Worm (Caenorhabditis elegans): Measurements from ENCODE around the gene fip-1.

DNA sequence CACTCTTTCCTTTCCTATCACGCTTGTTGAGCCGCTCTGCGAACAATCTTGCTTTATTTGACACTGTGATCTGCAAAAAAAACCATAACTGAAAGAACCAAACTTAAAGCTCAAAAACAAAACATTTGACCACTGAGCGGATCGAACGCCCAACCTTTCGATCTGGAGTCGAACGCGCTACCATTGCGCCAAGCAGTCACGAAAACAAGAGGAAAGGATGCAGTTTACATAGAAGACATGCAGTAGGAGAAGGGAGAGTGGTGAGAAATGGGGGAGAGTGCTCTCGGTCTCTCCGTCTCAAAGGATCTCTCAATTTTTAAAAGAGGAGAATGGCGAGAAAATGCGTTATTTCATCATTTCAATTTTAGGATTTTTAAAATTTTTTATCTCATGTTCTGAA is 38.8 kb downstream of the fip-1 start:
- TF ChIP-seq him-1 (tag; optimal IDR thresholded peaks at IDR 0.05) (peak; percentile 75), W03F9.2 (tag; optimal IDR thresholded peaks at IDR 0.05) (peak; percentile 18)

Measured in whole organism, L4/young adult.